Worm (Caenorhabditis elegans) whole organism, L2 larva: ENCODE measurements around the gene ZK673.2.

Source experiments
- C34F6.9 ChIP-seq: fragments of 150-350 bp; optimal IDR thresholded peaks from 2 replicates; lab custom pipeline; 2014; ENCODE audit warnings: missing biosample characterization, missing genetic modification characterization
- F13H6.1 ChIP-seq: sonication (generic microtip); optimal IDR thresholded peaks from 2 replicates; lab custom pipeline; 2016; ENCODE audit warnings: missing genetic modification characterization, missing compliant biosample characterization
- R02D3.7 ChIP-seq: fragments of 150-350 bp; optimal IDR thresholded peaks from 2 replicates; lab custom pipeline; 2014; ENCODE audit warnings: missing biosample characterization, missing genetic modification characterization
- Y55F3AM.14 ChIP-seq: fragments of 200-800 bp; sonication (Bioruptor generic); optimal IDR thresholded peaks from 2 replicates; lab custom pipeline; 2018; ENCODE audit warnings: mild to moderate bottlenecking, missing genetic modification characterization, missing compliant biosample characterization
- ZK546.5 ChIP-seq: sonication (generic microtip); optimal IDR thresholded peaks from 2 replicates; lab custom pipeline; 2017; ENCODE audit warnings: missing biosample characterization, missing genetic modification characterization
- alr-1 ChIP-seq: fragments of 150-350 bp; optimal IDR thresholded peaks from 2 replicates; lab custom pipeline; 2014; ENCODE audit warnings: missing biosample characterization, missing genetic modification characterization
- aly-2 ChIP-seq: fragments of 150-350 bp; optimal IDR thresholded peaks from 2 replicates; lab custom pipeline; 2014; ENCODE audit warnings: missing biosample characterization, missing genetic modification characterization
- ama-1 ChIP-seq: fragments of 150-350 bp; optimal IDR thresholded peaks from 2 replicates; lab custom pipeline; 2018; ENCODE audit warnings: inconsistent platforms
- blmp-1 ChIP-seq: sonication (generic microtip); optimal IDR thresholded peaks from 2 replicates; lab custom pipeline; 2017; ENCODE audit warnings: missing genetic modification characterization, mild to moderate bottlenecking, missing compliant biosample characterization, antibody characterized with exemption, moderate library complexity; ENCODE audit not compliant: insufficient read depth
- ceh-16 ChIP-seq: fragments of 150-350 bp; optimal IDR thresholded peaks from 2 replicates; lab custom pipeline; 2014; ENCODE audit warnings: missing biosample characterization, missing genetic modification characterization
- ceh-82 ChIP-seq: fragments of 150-350 bp; optimal IDR thresholded peaks from 2 replicates; lab custom pipeline; 2014; ENCODE audit warnings: missing biosample characterization, missing genetic modification characterization
- crh-2 ChIP-seq: sonication (generic microtip); optimal IDR thresholded peaks from 2 replicates; lab custom pipeline; 2017; ENCODE audit warnings: missing biosample characterization, missing genetic modification characterization
- dmd-4 ChIP-seq: sonication (generic microtip); optimal IDR thresholded peaks from 2 replicates; lab custom pipeline; 2017; ENCODE audit warnings: missing biosample characterization, missing genetic modification characterization
- egl-27 ChIP-seq: sonication (generic microtip); optimal IDR thresholded peaks from 3 replicates; lab custom pipeline; 2017; ENCODE audit warnings: missing biosample characterization, missing genetic modification reagents, missing genetic modification characterization
- elt-1 ChIP-seq: fragments of 150-350 bp; optimal IDR thresholded peaks from 2 replicates; lab custom pipeline; 2014; ENCODE audit warnings: missing biosample characterization, missing genetic modification characterization
- elt-3 ChIP-seq: sonication (generic microtip); optimal IDR thresholded peaks from 2 replicates; lab custom pipeline; 2017; ENCODE audit warnings: missing biosample characterization, missing genetic modification characterization
- fos-1 ChIP-seq: fragments of 150-350 bp; optimal IDR thresholded peaks from 2 replicates; lab custom pipeline; 2014; ENCODE audit warnings: missing biosample characterization, missing genetic modification characterization
- gmeb-1 ChIP-seq: fragments of 150-350 bp; optimal IDR thresholded peaks from 2 replicates; lab custom pipeline; 2014; ENCODE audit warnings: missing biosample characterization, missing genetic modification characterization
- lin-11 ChIP-seq: fragments of 150-350 bp; sonication (generic microtip); optimal IDR thresholded peaks from 2 replicates; lab custom pipeline; 2014; ENCODE audit warnings: missing biosample characterization, missing genetic modification characterization, inconsistent platforms, mixed read lengths
- lin-13 ChIP-seq: fragments of 150-350 bp; optimal IDR thresholded peaks from 2 replicates; lab custom pipeline; 2014; ENCODE audit warnings: missing biosample characterization, missing genetic modification reagents, missing genetic modification characterization
- lin-39 ChIP-seq: fragments of 150-350 bp; optimal IDR thresholded peaks from 2 replicates; lab custom pipeline; 2014; ENCODE audit warnings: missing biosample characterization, missing genetic modification reagents, missing genetic modification characterization
- lsy-2 ChIP-seq, 2 experiments: fragments of 150-350 bp in 1 of 2; sonication (generic microtip) in 1 of 2; optimal IDR thresholded peaks; 2 replicates each; lab custom pipeline; 2014 to 2017; ENCODE audit warnings: missing biosample characterization in 2 of 2, missing genetic modification characterization in 2 of 2
- mab-5 ChIP-seq: fragments of 150-350 bp; optimal IDR thresholded peaks from 2 replicates; lab custom pipeline; 2014; ENCODE audit warnings: missing biosample characterization, missing genetic modification characterization
- mbf-1 ChIP-seq: sonication (generic microtip); optimal IDR thresholded peaks from 2 replicates; lab custom pipeline; 2017; ENCODE audit warnings: missing biosample characterization, missing genetic modification characterization
- mdl-1 ChIP-seq, 2 experiments: fragments of 150-350 bp in 1 of 2; sonication (generic microtip) in 1 of 2; optimal IDR thresholded peaks; 2 replicates each; lab custom pipeline; 2017; ENCODE audit warnings: missing biosample characterization in 2 of 2, missing genetic modification characterization in 2 of 2
- nhr-10 ChIP-seq: sonication (generic microtip); optimal IDR thresholded peaks from 2 replicates; lab custom pipeline; 2017; ENCODE audit warnings: missing biosample characterization, missing genetic modification characterization
- nhr-11 ChIP-seq: fragments of 150-350 bp; optimal IDR thresholded peaks from 2 replicates; lab custom pipeline; 2014; ENCODE audit warnings: missing biosample characterization, missing genetic modification characterization
- nhr-12 ChIP-seq: fragments of 150-350 bp; optimal IDR thresholded peaks from 2 replicates; lab custom pipeline; 2014; ENCODE audit warnings: missing biosample characterization, missing genetic modification characterization
- nhr-129 ChIP-seq: fragments of 150-350 bp; optimal IDR thresholded peaks from 2 replicates; lab custom pipeline; 2014; ENCODE audit warnings: missing biosample characterization, missing genetic modification characterization
- nhr-21 ChIP-seq: fragments of 150-350 bp; optimal IDR thresholded peaks from 2 replicates; lab custom pipeline; 2014; ENCODE audit warnings: missing biosample characterization, missing genetic modification characterization
- nhr-23 ChIP-seq: fragments of 150-350 bp; optimal IDR thresholded peaks from 2 replicates; lab custom pipeline; 2014; ENCODE audit warnings: missing biosample characterization, missing genetic modification reagents, missing genetic modification characterization
- nhr-237 ChIP-seq: fragments of 150-350 bp; optimal IDR thresholded peaks from 2 replicates; lab custom pipeline; 2014; ENCODE audit warnings: missing biosample characterization, missing genetic modification characterization
- nhr-25 ChIP-seq: fragments of 150-350 bp; sonication (generic microtip); optimal IDR thresholded peaks from 3 replicates; lab custom pipeline; 2014; ENCODE audit warnings: missing biosample characterization, missing genetic modification characterization
- nhr-6 ChIP-seq: fragments of 150-350 bp; optimal IDR thresholded peaks from 2 replicates; lab custom pipeline; 2014; ENCODE audit warnings: missing biosample characterization, missing genetic modification characterization
- nhr-77 ChIP-seq: fragments of 150-350 bp; optimal IDR thresholded peaks from 2 replicates; lab custom pipeline; 2014; ENCODE audit warnings: missing biosample characterization, missing genetic modification characterization
- peb-1 ChIP-seq: fragments of 150-350 bp; optimal IDR thresholded peaks from 2 replicates; lab custom pipeline; 2014; ENCODE audit warnings: missing biosample characterization, missing genetic modification characterization
- sem-4 ChIP-seq: fragments of 150-350 bp; optimal IDR thresholded peaks from 2 replicates; lab custom pipeline; 2014; ENCODE audit warnings: missing biosample characterization, missing genetic modification reagents, missing genetic modification characterization
- skn-1 ChIP-seq: sonication (generic microtip); optimal IDR thresholded peaks from 2 replicates; lab custom pipeline; 2017; ENCODE audit warnings: missing biosample characterization, missing genetic modification characterization
- sma-3 ChIP-seq: sonication (generic microtip); optimal IDR thresholded peaks from 2 replicates; lab custom pipeline; 2016; ENCODE audit warnings: missing genetic modification reagents, missing genetic modification characterization, missing compliant biosample characterization
- sma-9 ChIP-seq, 2 experiments: fragments of 150-350 bp in 1 of 2; sonication (generic microtip) in 1 of 2; optimal IDR thresholded peaks; 2 replicates each; lab custom pipeline; 2014 to 2016; ENCODE audit warnings: missing genetic modification characterization in 2 of 2, mild to moderate bottlenecking in 1 of 2, missing biosample characterization in 1 of 2, missing compliant biosample characterization in 1 of 2, missing genetic modification reagents in 1 of 2, moderate library complexity in 1 of 2
- snpc-4 ChIP-seq: fragments of 150-350 bp; optimal IDR thresholded peaks from 2 replicates; lab custom pipeline; 2014; ENCODE audit warnings: missing biosample characterization, missing genetic modification characterization
- unc-39 ChIP-seq: fragments of 150-350 bp; optimal IDR thresholded peaks from 2 replicates; lab custom pipeline; 2014; ENCODE audit warnings: missing biosample characterization, missing genetic modification characterization
- unc-55 ChIP-seq: fragments of 150-350 bp; sonication (generic microtip); optimal IDR thresholded peaks from 3 replicates; lab custom pipeline; 2014; ENCODE audit warnings: missing biosample characterization, missing genetic modification reagents, missing genetic modification characterization
- unc-62 ChIP-seq: fragments of 150-350 bp; optimal IDR thresholded peaks from 2 replicates; lab custom pipeline; 2014; ENCODE audit warnings: missing biosample characterization, missing genetic modification reagents, missing genetic modification characterization
- zag-1 ChIP-seq: fragments of 150-350 bp; optimal IDR thresholded peaks from 2 replicates; lab custom pipeline; 2014; ENCODE audit warnings: missing biosample characterization, missing genetic modification characterization
- ztf-1 ChIP-seq: fragments of 200-800 bp; sonication (Bioruptor generic); conservative IDR thresholded peaks from 2 replicates; pipeline ENCODE4 v1.3.6; 2022; ENCODE audit warnings: missing genetic modification characterization, missing compliant biosample characterization
- ztf-11 ChIP-seq: sonication (generic microtip); optimal IDR thresholded peaks from 2 replicates; lab custom pipeline; 2017; ENCODE audit warnings: missing biosample characterization, missing genetic modification characterization
- ztf-4 ChIP-seq: fragments of 150-350 bp; optimal IDR thresholded peaks from 2 replicates; lab custom pipeline; 2014; ENCODE audit warnings: missing biosample characterization, missing genetic modification characterization

The ZK673.2 gene

ce11 chrII:10445738-10446137, 2.3 kb upstream of the ZK673.2 start (continued):
- TF ChIP-seq peb-1 (tag; lab: Kevin White, UChicago) (no peak), R02D3.7 (tag; lab: Kevin White, UChicago) (no peak), sma-3 (GFP tag; lab: Kevin White, UChicago) (no peak)

- no peak for TF ChIP-seq skn-1 (tag; lab: Kevin White, UChicago)
- TF ChIP-seq fos-1, result no peak
- no peak for TF ChIP-seq elt-1 (tag; lab: Kevin White, UChicago)
- TF ChIP-seq ZK546.5, result no peak
- no peak for TF ChIP-seq ztf-11 (tag; lab: Kevin White, UChicago)
- TF ChIP-seq nhr-6 (tag; lab: Kevin White, UChicago), result peak; percentile 48
- TF ChIP-seq mdl-1 (tag; optimal IDR thresholded peaks at IDR 0.05; lab: Kevin White, UChicago), result no peak
- no peak for TF ChIP-seq ceh-82 (tag; lab: Kevin White, UChicago)
- TF ChIP-seq snpc-4 (tag; lab: Kevin White, UChicago), result no peak
- peak; percentile 43 for TF ChIP-seq ztf-4
- no peak for TF ChIP-seq mbf-1
- TF ChIP-seq R02D3.7 (tag; lab: Kevin White, UChicago), result no peak
- TF ChIP-seq Y55F3AM.14 (GFP tag; lab: Kevin White, UChicago), result no peak
- no peak for TF ChIP-seq nhr-77 (tag; lab: Kevin White, UChicago)
- no peak for TF ChIP-seq unc-62 (GFP tag; lab: Kevin White, UChicago)
- no peak for TF ChIP-seq zag-1 (tag; lab: Kevin White, UChicago)
- TF ChIP-seq nhr-237, result no peak
- TF ChIP-seq sma-9 (GFP tag; optimal IDR thresholded peaks at IDR 0.05; lab: Kevin White, UChicago), result peak; percentile 86
- no peak for TF ChIP-seq sma-9 (tag; optimal IDR thresholded peaks at IDR 0.05; lab: Kevin White, UChicago)
- TF ChIP-seq lin-13, result no peak
- no peak for TF ChIP-seq lin-39 (tag; lab: Kevin White, UChicago)
- TF ChIP-seq ama-1 (lab: Kevin White, UChicago), result peak; percentile 54
- TF ChIP-seq nhr-25, result peak; percentile 23
- TF ChIP-seq nhr-12 (tag; lab: Kevin White, UChicago), result no peak
- no peak for TF ChIP-seq ztf-1 (GFP tag; lab: Robert Waterston, UW)
- no peak for TF ChIP-seq F13H6.1 (tag; lab: Kevin White, UChicago)
- TF ChIP-seq peb-1 (tag; lab: Kevin White, UChicago), result no peak
- no peak for TF ChIP-seq alr-1
- TF ChIP-seq egl-27, result no peak
- no peak for TF ChIP-seq ceh-16 (tag; lab: Kevin White, UChicago)
- peak; percentile 41 for TF ChIP-seq sma-3 (GFP tag; lab: Kevin White, UChicago)
- no peak for TF ChIP-seq unc-55 (GFP tag; lab: Kevin White, UChicago)
- no peak for TF ChIP-seq elt-3 (tag; lab: Kevin White, UChicago)
- TF ChIP-seq aly-2 (tag; lab: Kevin White, UChicago), result no peak
- TF ChIP-seq nhr-23 (tag; lab: Kevin White, UChicago), result no peak
- no peak for TF ChIP-seq nhr-10 (tag; lab: Kevin White, UChicago)
- peak in 1 of 2 experiments; percentile 19 for TF ChIP-seq lsy-2 (tag; optimal IDR thresholded peaks at IDR 0.05; lab: Kevin White, UChicago)
- no peak for TF ChIP-seq dmd-4 (tag; lab: Kevin White, UChicago)
- TF ChIP-seq nhr-129 (tag; lab: Kevin White, UChicago), result peak; percentile 83
- TF ChIP-seq crh-2 (tag; lab: Kevin White, UChicago), result peak; percentile 59
- no peak for TF ChIP-seq gmeb-1 (tag; lab: Kevin White, UChicago)
- peak; percentile 48 for TF ChIP-seq nhr-21 (tag; lab: Kevin White, UChicago)
- peak; percentile 61 for TF ChIP-seq blmp-1 (tag; lab: Kevin White, UChicago)
- no peak for TF ChIP-seq lin-11 (tag; lab: Kevin White, UChicago)
- no peak for TF ChIP-seq unc-39 (tag; lab: Kevin White, UChicago)
- no peak for TF ChIP-seq mab-5 (tag; lab: Kevin White, UChicago)
- no peak for TF ChIP-seq nhr-11 (tag; lab: Kevin White, UChicago)
- TF ChIP-seq C34F6.9 (tag; lab: Kevin White, UChicago), result peak; percentile 15
- peak; percentile 21 for TF ChIP-seq sem-4 (tag; lab: Kevin White, UChicago)
Measured at ce11 chrII:10446300-10446699, 1.8 kb upstream of the ZK673.2 start.
